Fruit fly (Drosophila melanogaster): ENCODE measurements around the gene Prosbeta4.

The Prosbeta4 gene

DNA sequence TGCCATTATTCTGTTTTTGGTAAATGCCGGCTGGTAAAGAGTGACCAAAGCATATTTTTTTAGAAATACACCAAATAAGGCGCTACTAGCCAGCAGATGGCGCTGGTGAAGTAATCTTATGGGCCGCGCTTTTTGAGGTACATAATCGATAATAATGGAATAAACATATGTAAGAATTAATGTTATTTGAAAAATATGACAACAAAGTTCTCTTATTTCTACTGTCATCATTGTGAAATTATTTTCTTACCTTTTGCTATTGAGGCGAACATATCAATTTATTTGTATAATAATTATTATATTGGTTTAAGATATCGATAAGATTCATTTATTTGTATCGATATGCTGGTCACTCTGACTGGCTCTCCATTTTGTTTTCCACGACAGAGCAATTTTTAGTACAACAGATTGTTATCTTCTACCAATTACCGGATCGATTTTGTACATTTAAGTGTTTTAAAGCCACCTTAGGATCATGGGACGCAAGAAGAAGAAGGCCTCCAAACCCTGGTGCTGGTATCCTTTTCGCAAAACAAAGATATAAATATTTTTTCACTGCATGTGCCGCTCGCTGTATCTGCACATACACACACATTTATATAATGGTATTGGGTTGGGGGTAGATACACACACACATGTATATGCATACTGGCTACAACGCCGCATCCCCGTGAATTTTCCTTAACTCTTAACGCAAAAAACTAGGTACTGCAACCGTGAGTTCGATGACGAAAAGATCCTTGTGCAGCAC is 11.3 kb upstream of the Prosbeta4 start, which contains the start of the genes LSm7 and BuGZ (continued):
- TF ChIP-seq Drgx (GFP tag; IDR thresholded peaks at IDR 0.05) = no peak
- peak; percentile 38 for TF ChIP-seq CG30403 (GFP tag; optimal IDR thresholded peaks at IDR 0.05)
- TF ChIP-seq NK7.1 (GFP tag; optimal IDR thresholded peaks at IDR 0.05) = no peak
- no peak for TF ChIP-seq CG12236 (GFP tag; optimal IDR thresholded peaks at IDR 0.05)
- TF ChIP-seq Max (GFP tag; optimal IDR thresholded peaks at IDR 0.05) = peak; percentile 48
- peak; percentile 69 for TF ChIP-seq Ets65A (GFP tag)
- no peak for TF ChIP-seq CG42726 (GFP tag; IDR thresholded peaks at IDR 0.05; ENCODE audit: partially characterized antibody)
- no peak for TF ChIP-seq kay (GFP tag; optimal IDR thresholded peaks at IDR 0.05)
- TF ChIP-seq CG12155 (GFP tag; optimal IDR thresholded peaks at IDR 0.05) = peak; percentile 11
- peak; percentile 90 for TF ChIP-seq Med (GFP tag)
- no peak for TF ChIP-seq cad (GFP tag; optimal IDR thresholded peaks at IDR 0.05)
- no peak for TF ChIP-seq CG2120 (GFP tag; optimal IDR thresholded peaks at IDR 0.05)
- peak; percentile 63 for TF ChIP-seq Sry-δ (GFP tag; optimal IDR thresholded peaks at IDR 0.05)
- TF ChIP-seq schlank (tag; optimal IDR thresholded peaks at IDR 0.05) = no peak
- no peak for TF ChIP-seq CG14050 (GFP tag; IDR thresholded peaks at IDR 0.05)
- peak; percentile 92 for TF ChIP-seq cg (GFP tag; optimal IDR thresholded peaks at IDR 0.05)
- no peak for TF ChIP-seq CG2202 (tag; optimal IDR thresholded peaks at IDR 0.05)
- no peak for TF ChIP-seq Dad (GFP tag; optimal IDR thresholded peaks at IDR 0.05)
- TF ChIP-seq H2.0 (GFP tag; IDR thresholded peaks at IDR 0.05) = no peak
- TF ChIP-seq CG34422 (GFP tag; IDR thresholded peaks at IDR 0.05) = peak; percentile 22; the same call in 1 of the 3 replicates
- TF ChIP-seq CG2875 (GFP tag; optimal IDR thresholded peaks at IDR 0.05) = peak; percentile 16
- no peak for TF ChIP-seq CG18599 (GFP tag; optimal IDR thresholded peaks at IDR 0.05)
- TF ChIP-seq CG14965 (GFP tag; optimal IDR thresholded peaks at IDR 0.05; ENCODE audit: borderline replicate concordance) = peak; percentile 98
- TF ChIP-seq CG17612 (GFP tag; IDR thresholded peaks at IDR 0.05) = no peak
- no peak for TF ChIP-seq peb (GFP tag; IDR thresholded peaks at IDR 0.05)
- TF ChIP-seq CG10147 (GFP tag; optimal IDR thresholded peaks at IDR 0.05) = no peak
- no peak for TF ChIP-seq Kr (GFP tag; optimal IDR thresholded peaks at IDR 0.05)
- no peak for TF ChIP-seq CG17802 (tag; optimal IDR thresholded peaks at IDR 0.05)
- no peak for TF ChIP-seq Neu2 (GFP tag; optimal IDR thresholded peaks at IDR 0.05; ENCODE audit: borderline replicate concordance)
- peak; percentile 3 for TF ChIP-seq psq (GFP tag; optimal IDR thresholded peaks at IDR 0.05)
- no peak for TF ChIP-seq Spps (tag; optimal IDR thresholded peaks at IDR 0.05)
- TF ChIP-seq Antp (GFP tag; optimal IDR thresholded peaks at IDR 0.05) = peak; percentile 27
- peak; percentile 65 for TF ChIP-seq CG13775 (GFP tag; optimal IDR thresholded peaks at IDR 0.05)
- TF ChIP-seq gcm (GFP tag; optimal IDR thresholded peaks at IDR 0.05) = peak; percentile 31
- TF ChIP-seq CG30020 (tag; optimal IDR thresholded peaks at IDR 0.05) = peak; percentile 63
- peak; percentile 92 for TF ChIP-seq trem (tag; optimal IDR thresholded peaks at IDR 0.05)
- peak; percentile 49; the same call in 1 of the 3 replicates for TF ChIP-seq row (GFP tag; IDR thresholded peaks at IDR 0.05)
- TF ChIP-seq pita (GFP tag; optimal IDR thresholded peaks at IDR 0.05) = no peak
- peak; percentile 57 for TF ChIP-seq CG12104 (GFP tag; optimal IDR thresholded peaks at IDR 0.05)
- peak; percentile 70 for TF ChIP-seq nmo (GFP tag; optimal IDR thresholded peaks at IDR 0.05)
- no peak for TF ChIP-seq toy (GFP tag; IDR thresholded peaks at IDR 0.05)
- peak; percentile 38 for TF ChIP-seq Hsf (GFP tag; optimal IDR thresholded peaks at IDR 0.05)
- no peak for TF ChIP-seq ab (GFP tag; optimal IDR thresholded peaks at IDR 0.05)
- TF ChIP-seq CG11247 (GFP tag; IDR thresholded peaks at IDR 0.05) = no peak
- no peak for TF ChIP-seq bowl (GFP tag; IDR thresholded peaks at IDR 0.05)
- TF ChIP-seq CG15269 (tag; optimal IDR thresholded peaks at IDR 0.05) = no peak
- no peak for TF ChIP-seq CG6272 (GFP tag; IDR thresholded peaks at IDR 0.05)
- no peak for TF ChIP-seq ftz-f1 (GFP tag; optimal IDR thresholded peaks at IDR 0.05)
- TF ChIP-seq CG8290 (GFP tag; optimal IDR thresholded peaks at IDR 0.05) = peak; percentile 29
- TF ChIP-seq CG8290 (tag; optimal IDR thresholded peaks at IDR 0.05) = no peak
- TF ChIP-seq zfh1 (GFP tag; IDR thresholded peaks at IDR 0.05) = no peak

Measured in whole organism, embryonic.